Worm (Caenorhabditis elegans) whole organism, L1 larva: Measurements from ENCODE around the gene nspc-5.

ENCODE experiments used
- ama-1 ChIP-seq: fragments of 150-350 bp; optimal IDR thresholded peaks from 2 replicates; lab custom pipeline; 2014
- fos-1 ChIP-seq: fragments of 150-350 bp; optimal IDR thresholded peaks from 2 replicates; lab custom pipeline; 2014; ENCODE audit warnings: missing biosample characterization, missing genetic modification characterization
- lin-13 ChIP-seq: fragments of 150-350 bp; optimal IDR thresholded peaks from 2 replicates; lab custom pipeline; 2014; ENCODE audit warnings: missing biosample characterization, missing genetic modification reagents, missing genetic modification characterization
- mdl-1 ChIP-seq, 2 experiments: fragments of 150-350 bp; optimal IDR thresholded peaks; 2 replicates each; lab custom pipeline; 2014 to 2017; ENCODE audit warnings: missing biosample characterization in 2 of 2, missing genetic modification characterization in 2 of 2, inconsistent platforms in 1 of 2
- pag-3 ChIP-seq: sonication (generic microtip); optimal IDR thresholded peaks from 2 replicates; lab custom pipeline; 2017; ENCODE audit warnings: missing genetic modification characterization, mild to moderate bottlenecking, missing compliant biosample characterization, antibody characterized with exemption, borderline replicate concordance; ENCODE audit not compliant: insufficient read depth
- pax-3 ChIP-seq: fragments of 200-800 bp; sonication (Bioruptor generic); optimal IDR thresholded peaks from 2 replicates; lab custom pipeline; 2018; ENCODE audit warnings: mild to moderate bottlenecking, missing genetic modification characterization, moderate library complexity, missing compliant biosample characterization
- tlp-1 ChIP-seq: fragments of 150-350 bp; optimal IDR thresholded peaks from 2 replicates; lab custom pipeline; 2014; ENCODE audit warnings: missing biosample characterization, missing genetic modification characterization
- zag-1 ChIP-seq: fragments of 150-350 bp; optimal IDR thresholded peaks from 2 replicates; lab custom pipeline; 2014; ENCODE audit warnings: missing biosample characterization, missing genetic modification characterization

- no peak for TF ChIP-seq ama-1 (lab: Kevin White, UChicago)
- TF ChIP-seq mdl-1 (tag; optimal IDR thresholded peaks at IDR 0.05; lab: Kevin White, UChicago): no peak
- no peak for TF ChIP-seq fos-1 (tag; lab: Kevin White, UChicago)
- no peak for TF ChIP-seq pag-3 (tag; lab: Kevin White, UChicago)
- no peak for TF ChIP-seq lin-13 (GFP tag; lab: Kevin White, UChicago)
- TF ChIP-seq zag-1 (tag; lab: Kevin White, UChicago): no peak
- no peak for TF ChIP-seq tlp-1 (tag; lab: Kevin White, UChicago)
- no peak for TF ChIP-seq pax-3 (tag; lab: Kevin White, UChicago)
These were observed 37.6 kb upstream of the nspc-5 start, which contains the start of gene grd-4 for ce11 chrX:8500922-8501321.
